Worm (Caenorhabditis elegans) whole organism, young adult: ENCODE measurements around the gene srj-25.

Source experiments
- B0019.2 ChIP-seq: fragments of 200-800 bp; sonication (Bioruptor generic); conservative IDR thresholded peaks from 2 replicates; pipeline ENCODE4 v1.3.6; 2022; ENCODE audit warnings: missing genetic modification reagents, missing genetic modification characterization, missing compliant biosample characterization
- B0261.1 ChIP-seq: sonication (generic microtip); optimal IDR thresholded peaks from 2 replicates; lab custom pipeline; 2016; ENCODE audit warnings: mild to moderate bottlenecking, missing genetic modification characterization, moderate library complexity, missing compliant biosample characterization
- D2030.7 ChIP-seq: fragments of 200-800 bp; sonication (Bioruptor generic); IDR thresholded peaks from 2 replicates; pipeline ENCODE4 v1.3.6; 2022; ENCODE audit warnings: missing genetic modification reagents, missing genetic modification characterization, missing compliant biosample characterization
- F33H1.4 ChIP-seq: fragments of 200-800 bp; sonication (Bioruptor generic); IDR thresholded peaks from 2 replicates; pipeline ENCODE4 v1.3.6; 2022; ENCODE audit warnings: missing genetic modification reagents, missing genetic modification characterization, missing compliant biosample characterization
- F52B5.7 ChIP-seq: sonication (generic microtip); optimal IDR thresholded peaks from 2 replicates; lab custom pipeline; 2016; ENCODE audit warnings: mild to moderate bottlenecking, missing genetic modification characterization, missing compliant biosample characterization
- F57A8.1 ChIP-seq: fragments of 200-800 bp; sonication (Bioruptor generic); optimal IDR thresholded peaks from 2 replicates; lab custom pipeline; 2018; ENCODE audit warnings: mild to moderate bottlenecking, missing genetic modification characterization, moderate library complexity, missing compliant biosample characterization
- F57C9.4 ChIP-seq: sonication (generic microtip); optimal IDR thresholded peaks from 2 replicates; lab custom pipeline; 2017; ENCODE audit warnings: mild to moderate bottlenecking, missing genetic modification characterization, missing compliant biosample characterization
- K12H6.12 ChIP-seq: fragments of 200-800 bp; sonication (Bioruptor generic); optimal IDR thresholded peaks from 2 replicates; lab custom pipeline; 2018; ENCODE audit warnings: mild to moderate bottlenecking, missing genetic modification characterization, missing compliant biosample characterization
- aptf-2 ChIP-seq: fragments of 200-800 bp; sonication (Bioruptor generic); conservative IDR thresholded peaks from 2 replicates; pipeline ENCODE4 v1.3.6; 2022; ENCODE audit warnings: missing genetic modification reagents, missing genetic modification characterization, missing compliant biosample characterization
- athp-1 ChIP-seq: sonication (generic microtip); optimal IDR thresholded peaks from 2 replicates; lab custom pipeline; 2017; ENCODE audit warnings: mild to moderate bottlenecking, missing genetic modification characterization, missing compliant biosample characterization
- attf-3 ChIP-seq: fragments of 200-800 bp; sonication (Bioruptor generic); conservative IDR thresholded peaks from 2 replicates; pipeline ENCODE4 v1.3.6; 2022; ENCODE audit warnings: missing genetic modification reagents, missing genetic modification characterization, missing compliant biosample characterization
- bed-1 ChIP-seq: fragments of 200-800 bp; sonication (Bioruptor generic); IDR thresholded peaks from 2 replicates; pipeline ENCODE4 v1.3.6; 2022; ENCODE audit warnings: missing genetic modification reagents, missing genetic modification characterization, missing compliant biosample characterization
- ccch-3 ChIP-seq: fragments of 200-800 bp; sonication (Bioruptor generic); optimal IDR thresholded peaks from 2 replicates; lab custom pipeline; 2018; ENCODE audit warnings: mild to moderate bottlenecking, missing genetic modification characterization, missing compliant biosample characterization
- cebp-2 ChIP-seq: fragments of 200-800 bp; sonication (Bioruptor generic); IDR thresholded peaks from 2 replicates; pipeline ENCODE4 v1.3.6; 2022; ENCODE audit warnings: missing genetic modification characterization, missing compliant biosample characterization
- ceh-100 ChIP-seq: fragments of 200-800 bp; sonication (Bioruptor generic); IDR thresholded peaks from 2 replicates; pipeline ENCODE4 v1.3.6; 2022; ENCODE audit warnings: missing genetic modification reagents, missing genetic modification characterization, missing compliant biosample characterization
- ceh-27 ChIP-seq: fragments of 200-800 bp; sonication (Bioruptor generic); optimal IDR thresholded peaks from 2 replicates; lab custom pipeline; 2018; ENCODE audit warnings: mild to moderate bottlenecking, missing genetic modification characterization, moderate library complexity, missing compliant biosample characterization
- dpff-1 ChIP-seq: sonication (generic microtip); optimal IDR thresholded peaks from 2 replicates; lab custom pipeline; 2017; ENCODE audit warnings: mild to moderate bottlenecking, missing genetic modification characterization, missing compliant biosample characterization
- egl-18 ChIP-seq: fragments of 200-800 bp; sonication (Bioruptor generic); IDR thresholded peaks from 2 replicates; pipeline ENCODE4 v1.3.6; 2022; ENCODE audit warnings: missing genetic modification reagents, missing genetic modification characterization, missing compliant biosample characterization
- hlh-26 ChIP-seq: fragments of 200-800 bp; sonication (Bioruptor generic); conservative IDR thresholded peaks from 2 replicates; pipeline ENCODE4 v1.3.6; 2022; ENCODE audit warnings: missing genetic modification reagents, missing genetic modification characterization, missing compliant biosample characterization
- hrde-1 ChIP-seq: sonication (generic microtip); optimal IDR thresholded peaks from 2 replicates; lab custom pipeline; 2016; ENCODE audit warnings: missing genetic modification characterization, mild to moderate bottlenecking, missing compliant biosample characterization, moderate library complexity, missing genotype, missing genetic modification reagents, borderline replicate concordance
- lsy-27 ChIP-seq: sonication (generic microtip); optimal IDR thresholded peaks from 2 replicates; lab custom pipeline; 2017; ENCODE audit warnings: missing genetic modification characterization, mild to moderate bottlenecking, missing compliant biosample characterization, antibody characterized with exemption, missing genotype, borderline replicate concordance; ENCODE audit not compliant: insufficient read depth
- nfyb-1 ChIP-seq: fragments of 200-800 bp; sonication (Bioruptor generic); IDR thresholded peaks from 2 replicates; pipeline ENCODE4 v1.3.6; 2022; ENCODE audit warnings: missing genetic modification reagents, missing genetic modification characterization, missing compliant biosample characterization
- nhr-27 ChIP-seq: fragments of 200-800 bp; sonication (Bioruptor generic); optimal IDR thresholded peaks from 2 replicates; lab custom pipeline; 2018; ENCODE audit warnings: mild to moderate bottlenecking, missing genetic modification characterization, moderate library complexity, missing compliant biosample characterization
- nhr-90 ChIP-seq: sonication (generic microtip); optimal IDR thresholded peaks from 2 replicates; lab custom pipeline; 2016; ENCODE audit warnings: missing genotype, mild to moderate bottlenecking, missing genetic modification characterization, missing compliant biosample characterization
- rcor-1 ChIP-seq: fragments of 200-800 bp; sonication (Bioruptor generic); IDR thresholded peaks from 2 replicates; pipeline ENCODE4 v1.3.6; 2022; ENCODE audit warnings: missing genetic modification reagents, missing genetic modification characterization, missing compliant biosample characterization
- rec-8 ChIP-seq, 2 experiments: sonication (generic microtip); optimal IDR thresholded peaks; 2 replicates each; lab custom pipeline; 2016; ENCODE audit warnings: mild to moderate bottlenecking in 2 of 2, missing genetic modification characterization in 2 of 2, missing genetic modification reagents in 2 of 2, missing genotype in 2 of 2, missing biosample characterization in 1 of 2, missing compliant biosample characterization in 1 of 2, moderate library complexity in 1 of 2
- snpc-1.3 ChIP-seq: sonication (generic microtip); optimal IDR thresholded peaks from 2 replicates; lab custom pipeline; 2017; ENCODE audit warnings: missing genetic modification characterization, mild to moderate bottlenecking, missing compliant biosample characterization, antibody characterized with exemption, moderate library complexity, missing genotype, missing genetic modification reagents; ENCODE audit not compliant: insufficient read depth
- somi-1 ChIP-seq: fragments of 200-800 bp; sonication (Bioruptor generic); optimal IDR thresholded peaks from 2 replicates; lab custom pipeline; 2018; ENCODE audit warnings: mild to moderate bottlenecking, missing genetic modification characterization, missing compliant biosample characterization
- zfh-2 ChIP-seq: fragments of 200-800 bp; sonication (Bioruptor generic); conservative IDR thresholded peaks from 2 replicates; pipeline ENCODE4 v1.3.6; 2022; ENCODE audit warnings: missing genetic modification reagents, missing genetic modification characterization, missing compliant biosample characterization
- ztf-26 ChIP-seq: sonication (generic microtip); optimal IDR thresholded peaks from 2 replicates; lab custom pipeline; 2017; ENCODE audit warnings: missing genetic modification characterization, missing compliant biosample characterization
- ztf-28 ChIP-seq: fragments of 200-800 bp; sonication (Bioruptor generic); IDR thresholded peaks from 2 replicates; pipeline ENCODE4 v1.3.6; 2022; ENCODE audit warnings: missing genetic modification reagents, missing genetic modification characterization, missing compliant biosample characterization

The srj-25 gene

ce11 chrV:752679-753333, 16.7 kb upstream of the srj-25 start, which contains the start of the genes str-262 and srp-1:
Gene str-262 (minus strand): TSS chrV:752779.
Gene srp-1 (plus strand): TSS chrV:753283.
- no peak for TF ChIP-seq D2030.7 (GFP tag; lab: Robert Waterston, UW)
- no peak for TF ChIP-seq bed-1

ce11 chrV:748044-748443, 12.0 kb upstream of the srj-25 start, which contains the start of gene sri-4:
Gene sri-4 (plus strand): TSS chrV:748344.
- no peak for TF ChIP-seq rcor-1 (GFP tag; lab: Robert Waterston, UW)
- no peak for TF ChIP-seq F57C9.4 (tag; lab: Kevin White, UChicago)
- TF ChIP-seq ztf-26 (tag; lab: Kevin White, UChicago), result no peak
- TF ChIP-seq dpff-1, result no peak
- TF ChIP-seq B0261.1 (tag; lab: Kevin White, UChicago), result no peak
- no peak for TF ChIP-seq cebp-2 (GFP tag; lab: Robert Waterston, UW)
- no peak for TF ChIP-seq lsy-27 (tag; lab: Kevin White, UChicago)
- TF ChIP-seq ztf-28 (GFP tag; lab: Robert Waterston, UW), result no peak
- no peak for TF ChIP-seq F52B5.7 (tag; lab: Kevin White, UChicago)
- TF ChIP-seq attf-3 (GFP tag; lab: Robert Waterston, UW), result no peak
- TF ChIP-seq zfh-2 (GFP tag; lab: Robert Waterston, UW), result no peak
- no peak for TF ChIP-seq ccch-3
- no peak for TF ChIP-seq hrde-1
- TF ChIP-seq nfyb-1 (GFP tag; lab: Robert Waterston, UW), result no peak
- TF ChIP-seq rec-8 (tag; optimal IDR thresholded peaks at IDR 0.05; lab: Kevin White, UChicago), result no peak
- no peak for TF ChIP-seq F57A8.1 (GFP tag; lab: Kevin White, UChicago)
- no peak for TF ChIP-seq nhr-27 (tag; lab: Kevin White, UChicago)
- TF ChIP-seq B0019.2 (GFP tag; lab: Robert Waterston, UW), result no peak
- TF ChIP-seq aptf-2 (GFP tag; lab: Robert Waterston, UW), result no peak

DNA sequence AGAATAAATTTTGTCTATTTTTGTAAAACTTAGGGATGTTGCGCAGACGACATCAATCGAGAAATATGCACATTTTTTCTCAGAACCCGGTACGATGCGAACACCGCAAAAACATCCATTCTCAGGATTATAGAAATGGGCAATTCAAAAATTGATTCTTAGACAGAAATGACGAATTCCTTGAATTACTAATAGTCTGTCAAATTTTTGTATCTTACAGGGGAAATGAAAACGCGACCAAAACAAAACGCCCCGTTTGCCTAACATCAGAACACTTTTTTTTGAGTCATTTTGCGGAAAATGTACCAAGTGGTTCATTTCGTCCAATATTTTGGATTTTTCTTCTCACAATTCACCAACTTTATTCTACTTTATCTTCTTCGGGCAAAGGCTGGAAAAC, 7.3 kb upstream of the srj-25 start, which contains the start of gene str-134:
str-134 (plus strand) TSS at position 301 of the 400 bp plus-strand sequence.
- no peak for TF ChIP-seq somi-1
- no peak for TF ChIP-seq hlh-26 (GFP tag; lab: Robert Waterston, UW)
- no peak for TF ChIP-seq K12H6.12 (tag; lab: Kevin White, UChicago)
- TF ChIP-seq ceh-27, result no peak
- TF ChIP-seq dpff-1, result no peak
- no peak for TF ChIP-seq egl-18 (GFP tag; lab: Robert Waterston, UW)
- no peak for TF ChIP-seq rec-8 (tag; optimal IDR thresholded peaks at IDR 0.05; lab: Kevin White, UChicago)
- TF ChIP-seq snpc-1.3 (tag; lab: Kevin White, UChicago), result no peak

ce11 chrV:741820-742219, 5.7 kb upstream of the srj-25 start, which contains the start of gene C05E4.7:
Gene C05E4.7 (plus strand): TSS chrV:742120.
- no peak for TF ChIP-seq ceh-100 (GFP tag; lab: Robert Waterston, UW)

DNA sequence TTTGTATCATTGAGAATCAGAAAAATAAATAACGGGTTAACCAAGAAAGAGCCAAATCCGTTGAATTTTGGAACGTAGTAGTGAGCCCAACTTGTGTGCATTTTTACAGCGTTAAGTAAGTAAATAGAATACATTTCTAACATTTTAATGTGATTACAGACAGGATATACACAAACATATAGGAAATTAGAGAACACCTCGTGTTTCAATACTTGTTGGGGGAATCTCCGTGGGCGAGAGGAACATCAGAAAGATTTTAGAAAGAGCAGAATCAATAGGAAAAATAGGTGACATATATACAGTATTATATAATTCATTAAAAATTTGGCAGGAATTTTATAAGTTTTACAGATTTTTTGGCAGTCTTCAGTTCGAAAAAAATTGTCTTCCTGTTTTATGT, 2.7 kb upstream of the srj-25 start, which contains the start of gene srj-24:
srj-24 (minus strand) TSS at position 101 of the 400 bp plus-strand sequence.
- TF ChIP-seq nhr-90 (tag; lab: Kevin White, UChicago) (no peak), F33H1.4 (GFP tag; lab: Robert Waterston, UW) (no peak), athp-1 (tag; lab: Kevin White, UChicago) (no peak)
